Fruit fly (Drosophila melanogaster) whole organism, pupa: Measurements from ENCODE around the gene gce.

ENCODE experiments used
- CG10348 ChIP-seq: fragments of 200-800 bp; sonication (Bioruptor generic); IDR thresholded peaks from 2 replicates; pipeline ENCODE4 v1.3.6; 2022; ENCODE audit warnings: missing biosample characterization, missing genetic modification characterization
- CG13204 ChIP-seq: fragments of 200-800 bp; sonication (Bioruptor generic); optimal IDR thresholded peaks from 2 replicates; lab custom pipeline; 2018; ENCODE audit warnings: missing biosample characterization, mild to moderate bottlenecking, missing genetic modification characterization, moderate library complexity
- CG34367 ChIP-seq: fragments of 200-800 bp; sonication (Bioruptor generic); optimal IDR thresholded peaks from 2 replicates; lab custom pipeline; 2018; ENCODE audit warnings: missing biosample characterization, mild to moderate bottlenecking, missing genetic modification characterization
- CG4496 ChIP-seq: fragments of 200-800 bp; sonication (Bioruptor generic); IDR thresholded peaks from 3 replicates; pipeline ENCODE4 v1.3.6; 2022; ENCODE audit warnings: missing biosample characterization, missing genetic modification characterization
- rn ChIP-seq: fragments of 200-800 bp; sonication (Bioruptor generic); IDR thresholded peaks from 2 replicates; pipeline ENCODE4 v1.3.6; 2022; ENCODE audit warnings: missing biosample characterization, missing genetic modification characterization

- TF ChIP-seq CG10348 (no peak), rn (GFP tag; lab: Robert Waterston, UW) (no peak), CG13204 (GFP tag; lab: Kevin White, UChicago) (no peak), CG4496 (no peak), CG34367 (tag; lab: Kevin White, UChicago) (no peak)
These were observed 44.5 kb downstream of the gce start, which contains the start of gene CG9123 for dm6 chrX:15342017-15342416.
